3 fruit fly cellular contexts compared by ENCODE assay signal in genomic region chr3R:30419216-30419615, dm6.
A peak's percentile ranks its signal among the peaks of the same experiment; 100 is the strongest.
TF ChIP-seq lines count a peak whose summit lies in the region.

No protein-coding gene starts in this region.

TF ChIP-seq in whole organism, adult, 20 proteins besides CTCF, POLR2A, EP300 and RAD21:
- TF ChIP-seq kay (GFP tag; lab: Kevin White, UChicago; ENCODE audit: borderline replicate concordance) (peak; percentile 50), cic (GFP tag; optimal IDR thresholded peaks at IDR 0.05; lab: Kevin White, UChicago) (no peak)
TF ChIP-seq in whole organism, adult: peak in this region for 1.

TF ChIP-seq in whole organism, prepupa, 60 proteins besides CTCF, POLR2A, EP300 and RAD21:
- no peak for TF ChIP-seq fkh (GFP tag; optimal IDR thresholded peaks at IDR 0.05; lab: Kevin White, UChicago)
- peak; percentile 83 for TF ChIP-seq svp (GFP tag; lab: Kevin White, UChicago)
- no peak for TF ChIP-seq CG4318 (GFP tag; optimal IDR thresholded peaks at IDR 0.05; lab: Kevin White, UChicago)

TF ChIP-seq in whole organism, wandering third instar larva, 38 proteins besides CTCF, POLR2A, EP300 and RAD21:
- TF ChIP-seq Jra (GFP tag; optimal IDR thresholded peaks at IDR 0.05; lab: Kevin White, UChicago) (no peak), jim (GFP tag; optimal IDR thresholded peaks at IDR 0.05; lab: Kevin White, UChicago) (no peak), Vsx2 (GFP tag; optimal IDR thresholded peaks at IDR 0.05; lab: Kevin White, UChicago; ENCODE audit: partially characterized antibody) (no peak), Rel (GFP tag; optimal IDR thresholded peaks at IDR 0.05; lab: Kevin White, UChicago) (no peak), Rel (tag; optimal IDR thresholded peaks at IDR 0.05; lab: Kevin White, UChicago) (peak; percentile 98), Hr83 (GFP tag; optimal IDR thresholded peaks at IDR 0.05; lab: Kevin White, UChicago; ENCODE audit: poor library complexity, severe bottlenecking) (no peak), CG9705 (GFP tag; optimal IDR thresholded peaks at IDR 0.05; lab: Kevin White, UChicago) (no peak)
